Worm (Caenorhabditis elegans) whole organism, young adult: Measurements from ENCODE around the gene B0416.3.

ENCODE experiments used
- B0019.2 ChIP-seq: fragments of 200-800 bp; sonication (Bioruptor generic); conservative IDR thresholded peaks from 2 replicates; pipeline ENCODE4 v1.3.6; 2022; ENCODE audit warnings: missing genetic modification reagents, missing genetic modification characterization, missing compliant biosample characterization
- F22D6.2 ChIP-seq: sonication (generic microtip); optimal IDR thresholded peaks from 2 replicates; lab custom pipeline; 2016; ENCODE audit warnings: mild to moderate bottlenecking, missing genetic modification characterization, missing compliant biosample characterization
- F49E8.2 ChIP-seq: sonication (generic microtip); optimal IDR thresholded peaks from 3 replicates; lab custom pipeline; 2017; ENCODE audit warnings: missing genetic modification characterization, mild to moderate bottlenecking, missing compliant biosample characterization, antibody characterized with exemption, moderate library complexity; ENCODE audit not compliant: insufficient read depth
- F55B11.4 ChIP-seq: sonication (generic microtip); optimal IDR thresholded peaks from 2 replicates; lab custom pipeline; 2016; ENCODE audit warnings: missing compliant biosample characterization, missing genetic modification characterization, borderline replicate concordance; ENCODE audit not compliant: insufficient read depth
- K11D2.4 ChIP-seq: fragments of 200-800 bp; sonication (Bioruptor generic); IDR thresholded peaks from 2 replicates; pipeline ENCODE4 v1.3.6; 2022; ENCODE audit warnings: missing genetic modification reagents, missing genetic modification characterization, missing compliant biosample characterization
- K12H6.12 ChIP-seq: fragments of 200-800 bp; sonication (Bioruptor generic); optimal IDR thresholded peaks from 2 replicates; lab custom pipeline; 2018; ENCODE audit warnings: mild to moderate bottlenecking, missing genetic modification characterization, missing compliant biosample characterization
- T26A5.8 ChIP-seq: sonication (generic microtip); optimal IDR thresholded peaks from 2 replicates; lab custom pipeline; 2016; ENCODE audit warnings: missing genetic modification characterization, missing compliant biosample characterization
- atf-7 ChIP-seq: sonication (generic microtip); optimal IDR thresholded peaks from 2 replicates; lab custom pipeline; 2017; ENCODE audit warnings: mild to moderate bottlenecking, missing genetic modification characterization, missing compliant biosample characterization
- attf-6 ChIP-seq: fragments of 200-800 bp; sonication (Bioruptor generic); IDR thresholded peaks from 2 replicates; pipeline ENCODE4 v1.3.6; 2022; ENCODE audit warnings: missing genetic modification reagents, missing genetic modification characterization, missing compliant biosample characterization
- bed-2 ChIP-seq: fragments of 200-800 bp; sonication (Bioruptor generic); IDR thresholded peaks from 2 replicates; pipeline ENCODE4 v1.3.6; 2022; ENCODE audit warnings: missing genetic modification reagents, missing genetic modification characterization, missing compliant biosample characterization
- ceh-27 ChIP-seq: fragments of 200-800 bp; sonication (Bioruptor generic); optimal IDR thresholded peaks from 2 replicates; lab custom pipeline; 2018; ENCODE audit warnings: mild to moderate bottlenecking, missing genetic modification characterization, moderate library complexity, missing compliant biosample characterization
- ceh-58 ChIP-seq: fragments of 200-800 bp; sonication (Bioruptor generic); IDR thresholded peaks from 2 replicates; pipeline ENCODE4 v1.3.6; 2022; ENCODE audit warnings: missing genetic modification characterization, missing compliant biosample characterization
- chd-7 ChIP-seq: sonication (generic microtip); optimal IDR thresholded peaks from 2 replicates; lab custom pipeline; 2016; ENCODE audit warnings: mild to moderate bottlenecking, missing genetic modification characterization, moderate library complexity, missing compliant biosample characterization
- dpl-1 ChIP-seq: fragments of 150-350 bp; optimal IDR thresholded peaks from 2 replicates; lab custom pipeline; 2014; ENCODE audit warnings: missing biosample characterization, missing genetic modification reagents, missing genetic modification characterization
- egl-44 ChIP-seq: fragments of 200-800 bp; sonication (Bioruptor generic); IDR thresholded peaks from 2 replicates; pipeline ENCODE4 v1.3.6; 2022; ENCODE audit warnings: missing genetic modification reagents, missing genetic modification characterization, missing compliant biosample characterization
- egrh-3 ChIP-seq: fragments of 200-800 bp; sonication (Bioruptor generic); IDR thresholded peaks from 2 replicates; pipeline ENCODE4 v1.3.6; 2022; ENCODE audit warnings: missing genetic modification reagents, missing genetic modification characterization, missing compliant biosample characterization
- ekl-4 ChIP-seq: fragments of 200-800 bp; sonication (Bioruptor generic); IDR thresholded peaks from 2 replicates; pipeline ENCODE4 v1.3.6; 2022; ENCODE audit warnings: missing genetic modification reagents, missing genetic modification characterization, missing compliant biosample characterization
- ets-4 ChIP-seq: fragments of 200-800 bp; sonication (Bioruptor generic); optimal IDR thresholded peaks from 2 replicates; lab custom pipeline; 2018; ENCODE audit warnings: mild to moderate bottlenecking, missing genetic modification characterization, missing compliant biosample characterization
- fkh-3 ChIP-seq: sonication (generic microtip); optimal IDR thresholded peaks from 2 replicates; lab custom pipeline; 2016; ENCODE audit warnings: mild to moderate bottlenecking, missing genetic modification characterization, missing compliant biosample characterization
- hmg-1.2 ChIP-seq: fragments of 200-800 bp; sonication (Bioruptor generic); IDR thresholded peaks from 2 replicates; pipeline ENCODE4 v1.3.6; 2022; ENCODE audit warnings: missing genetic modification reagents, missing genetic modification characterization, missing compliant biosample characterization
- lag-1 ChIP-seq: fragments of 200-800 bp; sonication (Bioruptor generic); IDR thresholded peaks from 2 replicates; pipeline ENCODE4 v1.3.6; 2022; ENCODE audit warnings: missing genetic modification reagents, missing genetic modification characterization, missing compliant biosample characterization
- let-526 ChIP-seq: fragments of 200-800 bp; sonication (Bioruptor generic); IDR thresholded peaks from 2 replicates; pipeline ENCODE4 v1.3.6; 2022; ENCODE audit warnings: missing genetic modification reagents, missing genetic modification characterization, missing compliant biosample characterization
- lin-40 ChIP-seq: sonication (generic microtip); optimal IDR thresholded peaks from 2 replicates; lab custom pipeline; 2016; ENCODE audit warnings: missing genetic modification characterization, mild to moderate bottlenecking, missing compliant biosample characterization, missing genotype, missing genetic modification reagents
- lir-1 ChIP-seq: fragments of 200-800 bp; sonication (Bioruptor generic); conservative IDR thresholded peaks from 2 replicates; pipeline ENCODE4 v1.3.6; 2022; ENCODE audit warnings: missing genetic modification reagents, missing genetic modification characterization, missing compliant biosample characterization
- madf-10 ChIP-seq: sonication (generic microtip); optimal IDR thresholded peaks from 2 replicates; lab custom pipeline; 2016; ENCODE audit warnings: mild to moderate bottlenecking, missing genetic modification characterization, missing compliant biosample characterization
- madf-3 ChIP-seq: fragments of 200-800 bp; sonication (Bioruptor generic); IDR thresholded peaks from 2 replicates; pipeline ENCODE4 v1.3.6; 2022; ENCODE audit warnings: missing genetic modification reagents, missing genetic modification characterization, missing compliant biosample characterization
- madf-8 ChIP-seq: fragments of 200-800 bp; sonication (Bioruptor generic); conservative IDR thresholded peaks from 2 replicates; pipeline ENCODE4 v1.3.6; 2022; ENCODE audit warnings: missing genetic modification reagents, missing genetic modification characterization, missing compliant biosample characterization
- mcd-1 ChIP-seq: fragments of 200-800 bp; sonication (Bioruptor generic); IDR thresholded peaks from 2 replicates; pipeline ENCODE4 v1.3.6; 2022; ENCODE audit warnings: missing genetic modification reagents, missing genetic modification characterization, missing compliant biosample characterization
- mxl-1 ChIP-seq: sonication (generic microtip); optimal IDR thresholded peaks from 2 replicates; lab custom pipeline; 2016; ENCODE audit warnings: missing genetic modification characterization, missing compliant biosample characterization
- nfya-2 ChIP-seq: fragments of 200-800 bp; sonication (Bioruptor generic); IDR thresholded peaks from 2 replicates; pipeline ENCODE4 v1.3.6; 2022; ENCODE audit warnings: missing genetic modification reagents, missing genetic modification characterization, missing compliant biosample characterization
- nfyb-1 ChIP-seq: fragments of 200-800 bp; sonication (Bioruptor generic); IDR thresholded peaks from 2 replicates; pipeline ENCODE4 v1.3.6; 2022; ENCODE audit warnings: missing genetic modification reagents, missing genetic modification characterization, missing compliant biosample characterization
- nhr-179 ChIP-seq: sonication (generic microtip); optimal IDR thresholded peaks from 2 replicates; lab custom pipeline; 2016; ENCODE audit warnings: mild to moderate bottlenecking, missing genetic modification characterization, missing compliant biosample characterization
- nhr-80 ChIP-seq: sonication (generic microtip); optimal IDR thresholded peaks from 2 replicates; lab custom pipeline; 2016; ENCODE audit warnings: missing genetic modification characterization, missing compliant biosample characterization
- snpc-1.3 ChIP-seq: sonication (generic microtip); optimal IDR thresholded peaks from 2 replicates; lab custom pipeline; 2017; ENCODE audit warnings: missing genetic modification characterization, mild to moderate bottlenecking, missing compliant biosample characterization, antibody characterized with exemption, moderate library complexity, missing genotype, missing genetic modification reagents; ENCODE audit not compliant: insufficient read depth
- snpc-3.4 ChIP-seq: sonication (generic microtip); optimal IDR thresholded peaks from 2 replicates; lab custom pipeline; 2017; ENCODE audit warnings: missing genetic modification characterization, mild to moderate bottlenecking, missing compliant biosample characterization, antibody characterized with exemption, moderate library complexity, missing genotype, missing genetic modification reagents
- sptf-2 ChIP-seq: fragments of 200-800 bp; sonication (Bioruptor generic); optimal IDR thresholded peaks from 2 replicates; lab custom pipeline; 2018; ENCODE audit warnings: mild to moderate bottlenecking, missing genetic modification characterization, missing compliant biosample characterization
- tbp1 ChIP-seq: fragments of 200-800 bp; sonication (Bioruptor generic); optimal IDR thresholded peaks from 2 replicates; lab custom pipeline; 2018; ENCODE audit warnings: mild to moderate bottlenecking, missing genetic modification characterization, missing compliant biosample characterization
- tbx-9 ChIP-seq: sonication (generic microtip); optimal IDR thresholded peaks from 2 replicates; lab custom pipeline; 2016; ENCODE audit warnings: borderline replicate concordance, missing genetic modification characterization, inconsistent platforms, missing compliant biosample characterization
- unc-62 ChIP-seq: fragments of 150-350 bp; optimal IDR thresholded peaks from 2 replicates; lab custom pipeline; 2014; ENCODE audit warnings: missing biosample characterization, missing genetic modification reagents, missing genetic modification characterization
- ztf-26 ChIP-seq: sonication (generic microtip); optimal IDR thresholded peaks from 2 replicates; lab custom pipeline; 2017; ENCODE audit warnings: missing genetic modification characterization, missing compliant biosample characterization

Gene B0416.3

ce11 chrX:9336227-9336626 lies 44.8 kb downstream of the B0416.3 start:
- TF ChIP-seq ets-4 (GFP tag; lab: Kevin White, UChicago) (no peak), mxl-1 (tag; lab: Kevin White, UChicago) (no peak), madf-3 (GFP tag; lab: Robert Waterston, UW) (no peak), egl-44 (GFP tag; lab: Robert Waterston, UW) (no peak), egrh-3 (GFP tag; lab: Robert Waterston, UW) (no peak), let-526 (GFP tag; lab: Robert Waterston, UW) (no peak), ceh-58 (no peak), fkh-3 (tag; lab: Kevin White, UChicago) (no peak), nhr-80 (tag; lab: Kevin White, UChicago) (no peak)

- TF ChIP-seq hmg-1.2 (GFP tag; lab: Robert Waterston, UW) (no peak), madf-3 (GFP tag; lab: Robert Waterston, UW) (no peak), nhr-179 (no peak), snpc-3.4 (tag; lab: Kevin White, UChicago) (no peak), B0019.2 (GFP tag; lab: Robert Waterston, UW) (no peak), snpc-1.3 (no peak), atf-7 (tag; lab: Kevin White, UChicago) (no peak), madf-10 (tag; lab: Kevin White, UChicago) (peak; percentile 38), ekl-4 (peak; percentile 36; the same call in 1 of the 2 replicates), madf-8 (GFP tag; lab: Robert Waterston, UW) (no peak), K12H6.12 (tag; lab: Kevin White, UChicago) (peak; percentile 53), unc-62 (no peak), lag-1 (0 out of 2 replicates have a peak, but pooled peaks have one; percentile 49), dpl-1 (GFP tag; lab: Kevin White, UChicago) (no peak), bed-2 (GFP tag; lab: Robert Waterston, UW) (no peak), chd-7 (tag; lab: Kevin White, UChicago) (peak; percentile 24), K11D2.4 (GFP tag; lab: Robert Waterston, UW) (peak; percentile 61), sptf-2 (GFP tag; lab: Kevin White, UChicago) (no peak), tbp1 (no peak), nfya-2 (GFP tag; lab: Robert Waterston, UW) (no peak), F49E8.2 (no peak), ztf-26 (tag; lab: Kevin White, UChicago) (peak; percentile 38), F22D6.2 (no peak), egrh-3 (GFP tag; lab: Robert Waterston, UW) (no peak), attf-6 (no peak), T26A5.8 (tag; lab: Kevin White, UChicago) (no peak), nfyb-1 (GFP tag; lab: Robert Waterston, UW) (no peak), tbx-9 (tag; lab: Kevin White, UChicago) (no peak), mcd-1 (GFP tag; lab: Robert Waterston, UW) (no peak; the same call in 1 of the 2 replicates), F55B11.4 (tag; lab: Kevin White, UChicago) (no peak), ceh-27 (peak; percentile 73), lin-40 (tag; lab: Kevin White, UChicago) (peak; percentile 70), lir-1 (GFP tag; lab: Robert Waterston, UW) (no peak)
These were observed 46.4 kb downstream of the B0416.3 start for ce11 chrX:9337832-9338231.
